Worm (Caenorhabditis elegans) whole organism, L3 larva: ENCODE measurements around the gene Y73B6BL.289.
A peak's percentile ranks its signal among the peaks of the same experiment; 100 is the strongest.

Experiments used
- ama-1 ChIP-seq: fragments of 150-350 bp; optimal IDR thresholded peaks from 2 replicates; lab custom pipeline; 2018
- ceh-16 ChIP-seq: sonication (generic microtip); optimal IDR thresholded peaks from 2 replicates; lab custom pipeline; 2017; ENCODE audit warnings: missing biosample characterization, missing genetic modification characterization
- egl-27 ChIP-seq: sonication (generic microtip); optimal IDR thresholded peaks from 4 replicates; lab custom pipeline; 2017; ENCODE audit warnings: missing biosample characterization, missing genetic modification reagents, missing genetic modification characterization
- egl-5 ChIP-seq: fragments of 150-350 bp; optimal IDR thresholded peaks from 2 replicates; lab custom pipeline; 2017; ENCODE audit warnings: missing biosample characterization, missing genetic modification reagents, missing genetic modification characterization, inconsistent platforms
- fkh-10 ChIP-seq: sonication (generic microtip); optimal IDR thresholded peaks from 2 replicates; lab custom pipeline; 2017; ENCODE audit warnings: missing biosample characterization, missing genetic modification reagents, missing genetic modification characterization
- fkh-2 ChIP-seq: fragments of 150-350 bp; optimal IDR thresholded peaks from 2 replicates; lab custom pipeline; 2014; ENCODE audit warnings: missing biosample characterization, missing genetic modification reagents, missing genetic modification characterization
- hmg-11 ChIP-seq: sonication (generic microtip); optimal IDR thresholded peaks from 2 replicates; lab custom pipeline; 2016; ENCODE audit warnings: missing genetic modification characterization, missing compliant biosample characterization
- jun-1 ChIP-seq: fragments of 150-350 bp; optimal IDR thresholded peaks from 2 replicates; lab custom pipeline; 2014; ENCODE audit warnings: missing biosample characterization, missing genetic modification reagents, missing genetic modification characterization
- lin-15B ChIP-seq: fragments of 150-350 bp; optimal IDR thresholded peaks from 2 replicates; lab custom pipeline; 2014; ENCODE audit warnings: missing biosample characterization, missing genetic modification characterization
- lin-39 ChIP-seq: fragments of 150-350 bp; optimal IDR thresholded peaks from 2 replicates; lab custom pipeline; 2018; ENCODE audit warnings: missing biosample characterization, missing genetic modification reagents, missing genetic modification characterization
- nfya-1 ChIP-seq: sonication (generic microtip); optimal IDR thresholded peaks from 2 replicates; lab custom pipeline; 2017; ENCODE audit warnings: missing genetic modification characterization, mild to moderate bottlenecking, missing compliant biosample characterization, antibody characterized with exemption, moderate library complexity; ENCODE audit not compliant: insufficient read depth
- nhr-11 ChIP-seq: fragments of 150-350 bp; optimal IDR thresholded peaks from 2 replicates; lab custom pipeline; 2014; ENCODE audit warnings: missing biosample characterization, missing genetic modification characterization
- nhr-237 ChIP-seq: fragments of 150-350 bp; optimal IDR thresholded peaks from 2 replicates; lab custom pipeline; 2014; ENCODE audit warnings: missing biosample characterization, missing genetic modification characterization
- nhr-43 ChIP-seq: sonication (generic microtip); optimal IDR thresholded peaks from 2 replicates; lab custom pipeline; 2016; ENCODE audit warnings: mild to moderate bottlenecking, missing genetic modification characterization, missing compliant biosample characterization; ENCODE audit not compliant: poor library complexity, severe bottlenecking
- nhr-76 ChIP-seq: fragments of 150-350 bp; sonication (generic microtip); optimal IDR thresholded peaks from 5 replicates; lab custom pipeline; 2014; ENCODE audit warnings: missing biosample characterization, missing genetic modification characterization
- pqm-1 ChIP-seq: fragments of 150-350 bp; optimal IDR thresholded peaks from 2 replicates; lab custom pipeline; 2017; ENCODE audit warnings: missing biosample characterization, missing genetic modification characterization, inconsistent platforms
- skn-1 ChIP-seq: fragments of 150-350 bp; optimal IDR thresholded peaks from 2 replicates; lab custom pipeline; 2014; ENCODE audit warnings: missing biosample characterization, missing genetic modification characterization
- ztf-11 ChIP-seq: fragments of 150-350 bp; optimal IDR thresholded peaks from 2 replicates; lab custom pipeline; 2014; ENCODE audit warnings: missing biosample characterization, missing genetic modification characterization

The Y73B6BL.289 gene

DNA sequence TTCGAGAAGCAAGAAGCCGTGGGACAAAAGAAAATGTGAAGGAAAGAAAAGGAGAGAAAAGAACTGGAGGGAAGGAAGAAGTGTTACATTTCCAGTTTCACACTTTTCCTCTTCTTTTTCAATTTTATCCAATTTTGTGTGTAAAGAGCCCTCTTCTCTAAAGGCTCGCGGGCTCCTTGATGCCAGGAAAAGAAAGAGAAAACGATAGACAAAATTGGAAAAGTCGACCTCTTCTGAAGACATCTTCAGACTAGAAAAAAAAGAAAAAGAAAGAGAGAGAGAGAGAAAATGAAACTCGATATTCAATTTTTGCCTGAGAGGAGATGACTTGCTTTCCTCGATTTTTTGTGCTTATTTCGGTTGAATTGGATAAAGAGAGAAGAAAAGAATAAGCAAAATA is 37.7 kb downstream of the Y73B6BL.289 start:
- TF ChIP-seq fkh-2 (tag; lab: Kevin White, UChicago) (no peak), fkh-10 (GFP tag; lab: Kevin White, UChicago) (peak; percentile 38)

DNA sequence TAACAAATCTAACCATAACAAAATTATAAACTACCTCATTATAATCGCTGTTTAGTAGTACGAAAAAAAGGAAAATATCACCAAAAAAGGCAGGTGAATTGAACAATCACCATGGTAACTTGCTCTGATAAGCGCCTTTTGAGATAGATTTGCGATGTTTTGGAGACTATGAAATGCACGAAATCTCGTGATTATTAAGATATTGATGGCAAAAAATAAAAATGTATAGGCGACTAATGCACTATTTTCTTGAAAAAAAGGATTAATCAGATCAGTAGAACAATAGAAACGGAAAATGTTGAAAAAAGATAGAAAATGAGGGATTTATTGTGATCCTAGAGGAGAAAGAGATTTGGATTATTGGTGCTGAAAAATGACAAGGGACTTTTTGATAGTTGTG is 41.2 kb downstream of the Y73B6BL.289 start:
- TF ChIP-seq egl-5 (tag; lab: Kevin White, UChicago) (no peak), nhr-76 (tag; lab: Kevin White, UChicago) (no peak), hmg-11 (no peak), egl-27 (tag; lab: Kevin White, UChicago) (no peak), nhr-237 (tag; lab: Kevin White, UChicago) (no peak), pqm-1 (tag; lab: Kevin White, UChicago) (no peak), nhr-43 (tag; lab: Kevin White, UChicago) (no peak)

DNA sequence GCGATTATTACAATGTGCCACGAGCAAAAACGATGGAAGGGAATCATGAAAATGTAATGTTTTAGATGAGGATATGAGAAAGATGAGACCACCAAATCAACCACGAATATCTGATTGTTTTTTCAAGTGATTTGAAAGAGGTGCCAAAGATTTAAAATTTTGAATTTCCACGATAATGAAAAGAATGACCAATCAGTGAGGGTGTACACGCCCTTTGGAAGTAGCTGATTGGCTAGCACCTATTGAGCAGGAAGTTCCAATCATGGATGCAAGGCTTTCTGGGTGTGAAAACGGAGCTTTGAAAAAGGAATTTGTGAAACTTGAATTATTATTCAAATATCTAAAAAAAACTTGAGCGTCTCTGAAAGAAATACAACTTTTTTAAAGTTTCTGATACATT is 44.3 kb downstream of the Y73B6BL.289 start:
- TF ChIP-seq fkh-10 (GFP tag; lab: Kevin White, UChicago) (no peak), ama-1 (lab: Kevin White, UChicago) (no peak), nfya-1 (tag; lab: Kevin White, UChicago) (peak; percentile 86)

DNA sequence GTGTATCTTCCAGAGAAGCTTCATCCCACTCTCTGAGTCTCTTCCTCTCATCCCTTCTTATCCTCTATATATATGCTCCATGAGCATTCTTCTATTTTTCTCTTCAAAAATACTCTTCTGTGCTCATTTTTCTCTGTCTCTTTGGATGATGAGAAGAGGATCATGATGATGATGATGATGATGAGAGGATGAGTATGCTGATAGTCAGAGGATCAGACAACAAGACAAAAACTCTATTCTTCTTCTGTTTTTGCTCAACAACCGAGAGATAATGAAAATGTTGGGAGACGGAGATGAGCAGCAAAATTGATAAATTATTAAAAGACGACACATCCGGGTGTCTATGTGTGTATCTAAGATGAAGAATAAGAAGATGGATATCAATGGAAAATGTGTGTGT is 46.0 kb downstream of the Y73B6BL.289 start:
- TF ChIP-seq ztf-11: no peak
- TF ChIP-seq skn-1: peak; percentile 78
- no peak for TF ChIP-seq hmg-11
- TF ChIP-seq jun-1: no peak
- TF ChIP-seq nfya-1 (tag; lab: Kevin White, UChicago): peak; percentile 60
- peak; percentile 27 for TF ChIP-seq lin-15B (tag; lab: Kevin White, UChicago)
- TF ChIP-seq ceh-16 (tag; lab: Kevin White, UChicago): no peak
- TF ChIP-seq nhr-11 (tag; lab: Kevin White, UChicago): peak; percentile 73
- peak; percentile 51 for TF ChIP-seq egl-5 (tag; lab: Kevin White, UChicago)

DNA sequence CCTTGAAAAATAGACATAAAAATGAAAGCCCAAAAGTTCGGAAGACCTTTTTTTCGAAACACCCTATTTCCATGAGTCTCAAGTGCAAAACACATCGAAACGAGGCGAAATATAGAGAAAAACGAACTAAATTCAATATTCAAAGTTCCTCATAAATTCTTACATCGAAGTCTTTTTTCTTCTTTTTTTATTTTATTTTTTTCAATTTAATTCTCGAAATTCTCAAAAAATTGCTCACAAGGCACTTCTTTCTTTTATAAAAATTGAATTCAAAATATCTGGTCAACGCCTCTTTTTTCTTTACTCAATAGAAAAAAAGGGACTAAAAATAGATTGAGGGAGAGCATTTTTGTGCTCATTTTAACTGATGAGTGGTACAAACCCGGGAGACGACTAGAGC is 47.9 kb downstream of the Y73B6BL.289 start:
- no peak for TF ChIP-seq lin-39 (tag; lab: Kevin White, UChicago)
- no peak for TF ChIP-seq lin-15B (tag; lab: Kevin White, UChicago)
- TF ChIP-seq fkh-10 (GFP tag; lab: Kevin White, UChicago): peak; percentile 52
